Worm (Caenorhabditis elegans) whole organism, mixed stage, embryonic: ENCODE data around the gene M163.22.
A peak's percentile ranks its signal among the peaks of the same experiment; 100 is the strongest.

Experiments used
- blmp-1 ChIP-seq: fragments of 150-350 bp; optimal IDR thresholded peaks from 2 replicates; lab custom pipeline; 2014; ENCODE audit warnings: missing biosample characterization, missing genetic modification characterization
- ceh-83 ChIP-seq: fragments of 200-800 bp; sonication (Bioruptor generic); optimal IDR thresholded peaks from 2 replicates; lab custom pipeline; 2018; ENCODE audit warnings: mild to moderate bottlenecking, missing genetic modification characterization, missing compliant biosample characterization
- ham-2 ChIP-seq: fragments of 200-800 bp; sonication (Bioruptor generic); optimal IDR thresholded peaks from 2 replicates; lab custom pipeline; 2018; ENCODE audit warnings: mild to moderate bottlenecking, missing genetic modification characterization, missing compliant biosample characterization
- lin-13 ChIP-seq: fragments of 150-350 bp; optimal IDR thresholded peaks from 2 replicates; lab custom pipeline; 2014; ENCODE audit warnings: missing biosample characterization, missing genetic modification characterization
- lsy-2 ChIP-seq: fragments of 150-350 bp; optimal IDR thresholded peaks from 2 replicates; lab custom pipeline; 2014; ENCODE audit warnings: missing biosample characterization, missing genetic modification characterization
- mab-5 ChIP-seq: fragments of 150-350 bp; optimal IDR thresholded peaks from 2 replicates; lab custom pipeline; 2014; ENCODE audit warnings: missing biosample characterization, missing genetic modification characterization
- mep-1 ChIP-seq: fragments of 150-350 bp; optimal IDR thresholded peaks from 2 replicates; lab custom pipeline; 2017; ENCODE audit warnings: missing biosample characterization, missing genetic modification reagents, missing genetic modification characterization, inconsistent platforms
- nhr-12 ChIP-seq: fragments of 150-350 bp; optimal IDR thresholded peaks from 2 replicates; lab custom pipeline; 2014; ENCODE audit warnings: missing biosample characterization, missing genetic modification characterization
- nhr-76 ChIP-seq: sonication (generic microtip); optimal IDR thresholded peaks from 2 replicates; lab custom pipeline; 2017; ENCODE audit warnings: missing biosample characterization, missing genetic modification characterization
- pha-4 ChIP-seq: fragments of 150-350 bp; optimal IDR thresholded peaks from 2 replicates; lab custom pipeline; 2018; ENCODE audit warnings: missing biosample characterization, missing genetic modification reagents, missing genetic modification characterization
- snpc-4 ChIP-seq: fragments of 150-350 bp; optimal IDR thresholded peaks from 2 replicates; lab custom pipeline; 2014; ENCODE audit warnings: missing biosample characterization, missing genetic modification characterization
- unc-62 ChIP-seq: fragments of 150-350 bp; optimal IDR thresholded peaks from 2 replicates; lab custom pipeline; 2014; ENCODE audit warnings: missing biosample characterization, missing genetic modification reagents, missing genetic modification characterization
- zip-8 ChIP-seq: fragments of 150-350 bp; optimal IDR thresholded peaks from 2 replicates; lab custom pipeline; 2014; ENCODE audit warnings: missing biosample characterization, missing genetic modification characterization

DNA sequence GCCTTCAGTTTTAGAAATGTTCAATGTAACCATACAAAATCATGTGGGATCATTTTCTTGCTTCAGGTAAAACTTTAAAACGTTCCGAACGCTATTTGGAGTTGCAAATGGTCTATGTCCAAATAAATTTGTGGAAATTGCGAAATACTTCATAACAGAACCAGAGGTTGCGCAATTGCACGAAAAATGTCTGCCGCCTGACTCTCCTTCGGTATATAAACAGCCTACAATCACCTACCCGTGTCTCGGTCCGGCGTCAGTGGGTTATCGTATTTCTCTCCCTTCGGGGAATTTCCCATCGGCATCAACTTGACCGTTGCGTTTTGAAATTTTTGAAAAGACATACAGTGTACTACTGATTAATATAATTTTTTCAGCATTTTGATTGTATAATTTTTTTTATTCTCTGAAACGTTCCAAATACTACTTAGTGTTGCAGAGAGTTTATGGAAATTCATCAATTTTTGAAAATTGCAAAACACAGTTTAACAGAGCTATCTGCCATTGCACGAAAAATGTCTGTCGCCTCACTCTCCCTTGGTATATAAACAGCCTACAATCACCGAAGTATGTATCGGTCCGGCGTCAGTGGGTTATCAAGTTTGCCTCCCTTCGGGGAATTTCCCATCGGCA lies 11.0 kb downstream of the M163.22 start:
- TF ChIP-seq mab-5 (no peak), ham-2 (GFP tag; lab: Kevin White, UChicago) (no peak), ceh-83 (GFP tag; lab: Kevin White, UChicago) (no peak), lin-13 (tag; lab: Kevin White, UChicago) (no peak), mep-1 (no peak), unc-62 (GFP tag; lab: Kevin White, UChicago) (no peak), lsy-2 (tag; lab: Kevin White, UChicago) (no peak), zip-8 (peak; percentile 51), pha-4 (tag; lab: Kevin White, UChicago) (no peak), nhr-76 (tag; lab: Kevin White, UChicago) (no peak), blmp-1 (tag; lab: Kevin White, UChicago) (no peak), snpc-4 (tag; lab: Kevin White, UChicago) (no peak), nhr-12 (tag; lab: Kevin White, UChicago) (no peak)
